Worm (Caenorhabditis elegans) whole organism, dauer: ENCODE data around the gene mre-11.

Source experiments
- unc-62 ChIP-seq: sonication (generic microtip); optimal IDR thresholded peaks from 2 replicates; lab custom pipeline; 2017; ENCODE audit warnings: missing biosample characterization, missing genetic modification reagents, missing genetic modification characterization

mre-11 gene

DNA sequence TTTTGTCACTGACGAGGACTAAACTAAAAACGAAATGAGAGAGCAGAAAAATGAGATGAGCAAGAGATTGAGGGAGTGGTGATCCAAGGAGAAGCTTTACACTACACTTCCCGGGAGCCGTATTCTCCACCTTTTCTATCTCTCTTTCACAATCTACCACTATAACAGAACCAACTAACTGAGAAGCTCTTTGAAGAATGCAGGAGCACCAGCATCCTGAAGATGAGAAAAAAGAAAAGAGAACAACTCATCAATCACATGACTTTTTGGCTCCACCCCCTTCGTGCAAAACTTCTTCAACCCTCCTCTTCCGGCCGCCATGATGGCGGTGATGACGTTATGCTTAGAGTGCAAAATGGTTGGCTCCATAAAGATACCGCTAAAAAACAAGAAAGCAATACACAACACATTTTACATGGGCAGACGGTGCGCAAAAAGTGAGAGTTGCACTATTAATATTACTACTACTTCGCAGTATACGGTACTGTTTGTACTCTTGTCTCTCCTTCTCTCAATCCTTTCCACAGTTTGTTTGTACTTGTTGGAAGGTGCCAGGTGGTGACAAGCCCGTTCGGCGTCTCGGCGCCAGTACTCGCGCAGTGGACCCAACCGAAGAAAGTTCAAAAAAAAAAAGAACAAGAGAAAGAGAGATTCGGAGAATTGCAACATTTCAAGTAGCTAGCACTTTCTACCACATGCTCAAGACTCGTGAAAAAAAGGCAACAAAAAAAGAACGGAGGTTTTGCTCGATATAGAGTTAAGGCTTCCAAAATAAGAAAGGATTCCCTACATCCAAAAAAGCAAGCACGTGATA, 17.4 kb downstream of the mre-11 start:
- no peak for TF ChIP-seq unc-62 (GFP tag; lab: Kevin White, UChicago)

DNA sequence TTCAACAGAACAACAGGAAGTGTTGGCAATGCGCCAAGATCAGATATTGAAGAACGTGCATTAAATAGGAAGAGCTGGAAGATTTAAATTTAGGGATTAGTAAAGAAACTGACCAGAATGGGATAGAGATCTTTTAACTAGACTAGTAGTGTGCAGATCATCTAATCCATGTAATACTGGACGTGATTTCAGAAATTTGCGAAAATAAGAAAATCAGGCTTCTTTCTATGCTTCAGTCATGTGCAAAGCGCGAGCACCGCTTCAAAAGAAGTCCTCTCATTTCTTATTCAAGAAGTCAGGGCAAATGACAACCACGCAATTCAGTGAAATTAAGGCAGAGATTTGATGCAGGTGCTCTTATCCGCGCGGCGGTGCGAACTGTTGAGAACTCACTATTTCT, 18.6 kb downstream of the mre-11 start:
- TF ChIP-seq unc-62 (GFP tag; lab: Kevin White, UChicago), result no peak

DNA sequence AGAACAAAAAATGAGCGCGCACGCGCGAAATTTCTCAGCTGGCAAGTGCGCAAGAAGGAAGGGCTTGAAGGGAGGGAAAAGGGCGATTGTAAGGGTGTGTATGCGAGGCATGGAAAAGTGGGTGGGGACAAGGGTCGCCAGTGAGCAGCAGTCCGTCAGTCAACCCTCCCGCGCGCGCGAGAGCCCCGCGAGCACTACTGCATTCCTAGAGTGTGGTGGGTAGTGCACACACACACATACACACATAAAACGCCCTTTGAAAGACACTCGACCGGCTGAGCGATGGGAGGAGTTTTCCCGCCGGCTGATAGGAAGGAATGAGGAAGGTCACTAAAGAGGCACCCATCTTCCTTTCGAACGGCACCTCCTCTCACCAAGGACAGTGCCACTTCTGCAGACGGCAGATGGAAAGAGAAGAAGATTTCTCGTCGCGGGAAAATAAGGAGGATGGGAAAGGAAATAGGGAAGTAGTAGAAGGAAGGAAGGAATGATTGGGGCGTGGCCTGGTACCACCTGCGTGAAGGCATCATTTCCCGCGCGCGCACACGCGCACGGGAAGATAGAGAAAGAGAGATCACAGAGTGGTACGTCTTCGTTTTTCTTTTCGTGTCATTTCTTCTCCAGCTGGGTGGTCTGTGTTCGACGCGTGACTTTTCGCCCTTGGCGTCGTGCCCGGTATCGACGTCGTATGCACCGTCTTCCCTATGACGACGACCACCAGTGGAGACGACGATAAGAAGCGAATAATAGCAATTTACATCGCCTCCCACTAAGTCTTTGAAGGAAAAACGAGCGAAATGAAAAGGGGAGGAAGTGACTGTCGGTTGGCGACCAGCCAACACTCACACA, 19.6 kb downstream of the mre-11 start:
- no peak for TF ChIP-seq unc-62 (GFP tag; lab: Kevin White, UChicago)

DNA sequence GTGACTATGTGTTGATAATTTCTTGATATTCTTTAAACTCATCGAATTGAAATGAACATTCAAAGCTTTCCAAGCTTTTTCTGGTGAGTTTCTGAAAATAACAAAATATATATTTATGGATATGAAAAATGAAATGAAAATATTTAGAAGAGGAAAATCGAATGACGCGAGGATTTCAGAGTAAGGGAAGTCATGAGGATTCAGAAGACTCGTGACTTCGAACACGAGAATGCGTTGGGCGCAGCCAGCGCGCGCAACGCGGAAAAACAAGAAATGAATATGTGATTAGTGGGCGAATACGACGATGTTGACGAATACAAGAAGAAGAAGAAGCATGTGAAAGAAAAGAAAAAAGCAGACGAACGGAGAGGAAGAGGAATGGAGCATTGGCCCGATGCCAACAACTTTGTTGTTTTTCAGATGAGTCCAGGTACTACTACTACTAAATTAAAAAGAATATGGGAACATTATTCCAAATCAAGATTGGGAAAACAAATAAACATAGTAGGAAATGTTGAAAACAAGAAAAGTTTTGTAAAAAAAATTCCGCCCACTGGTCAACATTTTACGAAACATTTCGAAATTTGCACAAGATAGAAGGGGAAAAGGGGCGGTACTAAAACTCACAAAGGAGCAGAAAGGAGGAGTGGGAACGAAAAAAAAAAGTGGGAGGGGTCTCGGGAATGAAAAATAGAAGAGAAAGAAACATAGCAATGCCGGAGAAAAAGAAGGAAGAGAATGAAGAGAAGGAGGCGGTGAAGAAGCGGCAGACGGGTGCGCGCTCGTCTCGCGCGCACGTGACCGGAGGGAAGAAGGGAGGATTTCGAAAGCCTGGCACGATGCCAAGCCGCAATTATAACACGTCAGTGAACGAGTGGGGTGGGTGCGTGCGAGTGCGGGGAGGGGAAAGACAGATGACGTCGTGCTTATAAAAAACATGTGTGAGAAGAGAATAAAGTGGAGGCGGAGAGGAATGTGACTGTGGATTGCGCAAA, 21.2 kb downstream of the mre-11 start:
- no peak for TF ChIP-seq unc-62 (GFP tag; lab: Kevin White, UChicago)

DNA sequence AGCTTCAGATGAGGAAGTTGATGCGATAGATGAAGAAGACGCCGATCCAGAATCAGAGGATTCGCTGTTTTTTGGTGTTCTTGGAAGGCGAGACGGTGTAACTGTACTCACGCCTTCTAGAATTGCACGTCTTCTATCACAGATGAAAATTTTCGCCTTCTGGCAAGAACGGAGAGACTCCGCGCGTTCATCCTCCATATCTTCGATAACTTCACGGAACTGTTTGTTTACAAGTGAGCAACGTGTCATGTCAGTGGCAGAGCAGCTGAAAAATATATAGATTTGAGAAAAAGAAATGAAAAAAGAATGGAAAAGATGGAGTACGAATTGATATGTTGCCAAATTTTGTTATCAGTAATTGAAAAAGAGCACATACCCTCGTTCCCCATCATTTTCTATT, 22.0 kb downstream of the mre-11 start:
- TF ChIP-seq unc-62 (GFP tag; lab: Kevin White, UChicago), result no peak

DNA sequence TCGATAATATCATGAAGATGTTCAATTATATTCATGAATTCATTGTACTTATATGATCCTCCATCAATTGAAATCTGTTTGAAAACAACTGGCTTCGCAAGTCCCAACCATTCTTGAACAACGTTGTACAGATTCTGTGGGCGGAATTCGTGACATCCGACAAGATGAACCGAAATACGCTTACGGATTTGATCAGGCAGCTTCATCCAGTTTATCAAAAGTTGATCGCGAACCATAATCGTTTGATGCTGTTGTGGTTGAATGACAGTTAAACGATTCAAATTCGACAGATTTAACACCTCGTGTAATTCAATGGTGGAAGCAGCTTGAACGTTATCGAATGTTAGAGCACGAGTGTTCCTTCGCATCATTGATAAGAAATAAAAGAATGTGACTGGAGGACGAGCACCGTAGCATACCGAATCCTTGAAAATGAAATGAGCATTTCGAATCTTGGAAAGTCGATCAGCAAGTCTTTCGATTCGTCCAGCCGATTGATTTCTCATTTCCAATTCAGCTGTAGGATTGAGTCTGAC, 22.9 kb downstream of the mre-11 start:
- TF ChIP-seq unc-62 (GFP tag; lab: Kevin White, UChicago), result no peak

DNA sequence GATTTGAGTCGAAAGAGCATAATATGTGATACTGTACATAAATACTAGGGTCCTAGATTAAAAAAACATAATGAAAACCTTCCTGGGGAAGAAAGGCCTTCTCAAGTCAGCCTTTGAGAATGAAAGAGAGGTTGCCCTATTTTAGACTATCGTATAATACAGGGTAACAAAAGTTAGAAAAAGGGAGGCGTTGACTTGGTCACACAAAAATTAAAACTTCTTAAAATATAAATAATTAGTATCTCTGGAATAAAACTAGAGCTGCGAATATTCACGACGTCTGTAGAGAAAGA, 24.1 kb downstream of the mre-11 start:
- no peak for TF ChIP-seq unc-62 (GFP tag; lab: Kevin White, UChicago)

DNA sequence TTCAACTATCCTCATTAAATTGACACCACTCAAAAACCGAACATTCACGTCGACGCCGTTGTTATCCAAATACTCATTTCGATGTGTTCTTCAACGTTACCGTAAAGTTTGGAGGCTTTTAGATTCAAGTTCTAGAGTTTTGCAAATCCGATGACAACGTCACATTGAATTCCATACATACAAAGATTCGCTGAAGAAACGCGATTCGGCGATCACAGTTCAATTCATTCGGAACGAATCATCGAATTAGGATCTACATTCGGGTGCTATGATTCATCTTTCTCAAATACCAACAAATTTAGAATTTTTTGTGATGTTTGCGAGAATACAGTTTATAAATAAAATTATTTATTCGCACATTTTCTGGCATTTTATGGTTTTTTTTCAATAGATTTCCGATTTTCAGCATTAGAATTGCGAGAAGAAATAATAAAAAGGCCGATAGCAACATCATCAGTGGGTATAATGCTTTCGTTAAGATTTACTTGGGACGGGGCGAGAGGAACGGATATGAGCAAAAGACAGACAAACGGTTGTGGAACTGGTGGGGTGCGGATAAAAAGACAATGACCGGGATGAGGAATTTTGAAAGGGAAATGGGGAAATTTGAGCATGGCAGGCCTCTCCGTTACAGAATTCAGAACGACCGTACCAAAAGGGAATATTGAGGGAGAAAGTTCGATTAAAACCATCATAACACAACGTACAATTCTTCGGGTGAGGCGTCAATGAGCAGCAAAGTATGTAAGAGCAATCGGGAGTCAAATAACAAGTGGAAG, 24.6 kb downstream of the mre-11 start:
- TF ChIP-seq unc-62 (GFP tag; lab: Kevin White, UChicago), result no peak

DNA sequence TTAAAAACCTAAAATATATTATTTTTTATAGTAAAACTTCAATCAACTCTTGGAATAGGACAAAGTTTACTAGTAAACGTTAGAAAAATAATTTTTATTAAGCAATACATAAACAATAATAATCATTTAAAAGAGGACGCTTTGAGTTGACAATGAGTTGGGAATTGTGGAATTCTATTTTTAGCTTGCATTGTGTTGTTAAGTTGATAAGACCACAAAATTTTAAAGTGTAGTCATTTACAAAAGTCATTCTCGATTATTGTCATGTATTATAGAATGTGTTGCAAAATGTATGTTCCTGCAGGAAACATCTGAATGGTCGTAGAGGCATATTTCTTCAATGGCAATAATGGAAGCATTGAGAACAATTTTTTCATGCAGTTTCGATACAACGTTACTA, 25.7 kb downstream of the mre-11 start:
- no peak for TF ChIP-seq unc-62 (GFP tag; lab: Kevin White, UChicago)

DNA sequence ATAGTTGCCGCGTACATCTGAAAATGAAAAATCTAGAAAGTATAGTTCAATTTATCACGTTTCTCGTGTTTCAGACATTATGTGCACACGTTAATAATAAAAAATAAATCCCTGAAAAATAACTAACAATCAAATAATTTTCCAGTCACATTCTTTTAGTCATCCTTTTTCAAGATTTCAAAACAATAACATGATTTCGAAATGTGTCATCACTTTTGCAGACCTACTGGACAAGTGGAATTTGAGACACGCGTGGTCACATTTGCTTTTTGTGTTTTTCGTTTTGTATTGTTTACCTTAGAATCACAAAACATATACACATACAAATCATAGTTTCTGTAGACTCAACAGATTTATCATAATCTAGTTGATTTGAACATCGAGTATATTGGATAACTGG, 27.3 kb downstream of the mre-11 start:
- no peak for TF ChIP-seq unc-62 (GFP tag; lab: Kevin White, UChicago)

DNA sequence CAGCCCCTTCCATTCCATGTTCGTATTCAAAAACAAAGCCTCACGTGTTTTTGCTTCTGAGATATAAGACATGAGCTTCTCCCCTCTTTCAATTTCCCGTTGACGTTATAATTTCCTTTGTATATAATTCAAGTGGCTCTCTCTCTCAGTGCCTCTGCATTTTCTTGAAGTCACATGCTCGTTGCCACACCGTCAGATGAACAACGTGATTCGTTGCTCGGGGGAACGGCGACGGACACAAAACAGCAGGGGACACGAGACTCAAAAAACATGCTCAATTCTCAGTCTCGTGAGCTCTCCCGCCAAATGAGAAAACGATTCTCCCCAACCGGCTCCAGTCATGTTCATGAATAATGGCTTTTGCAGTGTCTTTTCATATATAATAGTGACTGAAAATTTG, 28.3 kb downstream of the mre-11 start:
- no peak for TF ChIP-seq unc-62 (GFP tag; lab: Kevin White, UChicago)

DNA sequence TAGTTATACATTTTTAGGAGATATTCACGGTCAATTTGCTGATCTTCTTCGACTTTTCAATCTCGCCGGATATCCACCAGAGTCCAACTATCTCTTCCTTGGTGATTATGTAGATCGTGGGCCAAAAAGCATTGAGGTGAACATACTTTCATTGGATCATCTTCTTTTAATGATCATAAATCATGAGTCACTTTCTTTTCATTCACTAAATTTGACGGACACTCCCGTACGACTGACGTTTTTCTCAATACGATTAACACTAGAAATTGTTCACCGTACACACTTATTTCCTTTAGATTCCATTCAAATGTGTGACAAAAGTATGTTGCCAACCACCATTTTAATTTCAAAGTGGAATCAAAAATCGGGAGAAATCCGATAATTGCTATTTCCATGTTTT, 33.8 kb downstream of the mre-11 start:
- TF ChIP-seq unc-62 (GFP tag; lab: Kevin White, UChicago), result no peak

DNA sequence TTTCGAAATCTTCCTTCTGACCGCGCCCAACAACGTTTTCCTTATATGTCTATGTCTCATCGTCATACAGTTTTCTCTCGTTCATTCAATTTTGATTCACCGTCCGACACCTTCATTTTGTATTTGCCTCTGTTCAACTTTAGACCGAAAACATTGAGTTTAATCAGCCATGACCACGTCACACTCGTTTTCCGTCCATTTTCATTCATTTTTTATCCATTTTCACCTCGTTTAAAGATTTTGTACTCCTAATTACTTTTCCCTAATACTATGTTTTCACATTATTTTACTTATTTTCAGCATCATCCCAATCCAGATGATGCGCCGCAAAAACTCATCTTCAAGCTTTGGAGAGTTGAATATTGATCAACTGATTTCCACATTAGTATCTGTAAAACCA, 34.4 kb downstream of the mre-11 start, which contains the start of gene pph-1:
TSS of gene pph-1 (plus strand) at position 301 of the 400 bp plus-strand sequence.
- no peak for TF ChIP-seq unc-62 (GFP tag; lab: Kevin White, UChicago)

DNA sequence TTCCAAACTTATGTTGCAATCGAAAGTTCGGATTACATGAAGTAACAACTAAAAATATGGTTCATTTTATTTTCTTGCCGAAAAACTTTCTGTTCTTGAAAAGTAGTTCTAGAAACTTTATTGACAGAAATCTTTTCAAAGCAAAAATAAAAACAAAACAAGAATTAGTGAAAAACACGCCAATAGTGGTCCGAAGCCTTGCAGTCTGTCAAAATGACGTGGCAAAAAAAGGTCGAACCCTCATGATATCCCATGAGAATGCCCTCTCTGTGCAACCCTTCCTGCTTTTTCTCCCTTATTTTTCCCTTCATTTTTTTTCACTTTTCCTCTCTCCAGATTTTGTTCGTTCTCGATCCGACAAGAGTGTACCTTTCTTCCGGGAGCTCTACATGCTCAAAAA, 37.5 kb downstream of the mre-11 start:
- TF ChIP-seq unc-62 (GFP tag; lab: Kevin White, UChicago), result no peak
